Worm (Caenorhabditis elegans) whole organism, L1 larva: ENCODE measurements around the gene sde-2.
A peak's percentile ranks its signal among the peaks of the same experiment; 100 is the strongest.

Source experiments
- C16A3.4 ChIP-seq: fragments of 150-350 bp; optimal IDR thresholded peaks from 2 replicates; lab custom pipeline; 2014; ENCODE audit warnings: missing biosample characterization, missing genetic modification characterization
- F16B12.6 ChIP-seq: fragments of 150-350 bp; optimal IDR thresholded peaks from 2 replicates; lab custom pipeline; 2014; ENCODE audit warnings: missing biosample characterization, missing genetic modification characterization
- Y116A8C.19 ChIP-seq: sonication (generic microtip); optimal IDR thresholded peaks from 2 replicates; lab custom pipeline; 2016; ENCODE audit warnings: missing compliant biosample characterization, missing genetic modification characterization, borderline replicate concordance
- aha-1 ChIP-seq: fragments of 150-350 bp; optimal IDR thresholded peaks from 2 replicates; lab custom pipeline; 2014; ENCODE audit warnings: missing biosample characterization, missing genetic modification characterization
- blmp-1 ChIP-seq: fragments of 150-350 bp; optimal IDR thresholded peaks from 2 replicates; lab custom pipeline; 2014; ENCODE audit warnings: missing biosample characterization, missing genetic modification characterization
- ceh-63 ChIP-seq: fragments of 200-800 bp; sonication (Bioruptor generic); optimal IDR thresholded peaks from 2 replicates; lab custom pipeline; 2018; ENCODE audit warnings: mild to moderate bottlenecking, missing genetic modification characterization, missing compliant biosample characterization
- dpl-1 ChIP-seq, 3 experiments: fragments of 150-350 bp in 2 of 3; sonication (generic microtip) in 1 of 3; optimal IDR thresholded peaks; 2 replicates each; lab custom pipeline; 2014 to 2017; ENCODE audit warnings: missing biosample characterization in 3 of 3, missing genetic modification characterization in 3 of 3, missing genetic modification reagents in 3 of 3
- dsc-1 ChIP-seq: sonication (generic microtip); optimal IDR thresholded peaks from 2 replicates; lab custom pipeline; 2016; ENCODE audit warnings: mild to moderate bottlenecking, missing genetic modification characterization, missing compliant biosample characterization
- efl-1 ChIP-seq, 4 experiments: fragments of 150-350 bp; optimal IDR thresholded peaks in 3 of 4; peaks in 1 of 4; 1 replicate in 1 of 4; 2 replicates in 3 of 4; lab custom pipeline; 2014; ENCODE audit warnings: missing biosample characterization in 2 of 4, missing genetic modification characterization in 2 of 4, missing genetic modification reagents in 2 of 4
- egl-13 ChIP-seq: sonication (generic microtip); optimal IDR thresholded peaks from 2 replicates; lab custom pipeline; 2016; ENCODE audit warnings: missing genotype, missing genetic modification reagents, missing genetic modification characterization, missing compliant biosample characterization
- elt-2 ChIP-seq: sonication (generic microtip); optimal IDR thresholded peaks from 2 replicates; lab custom pipeline; 2016; ENCODE audit warnings: missing genetic modification characterization, mild to moderate bottlenecking, inconsistent platforms, missing compliant biosample characterization, missing genetic modification reagents
- elt-3 ChIP-seq, 6 experiments: fragments of 150-350 bp in 1 of 6; sonication (generic microtip); optimal IDR thresholded peaks; 2 replicates each; lab custom pipeline; 2017 to 2018; ENCODE audit warnings: missing biosample characterization in 6 of 6, missing genetic modification characterization in 6 of 6, inconsistent platforms in 1 of 6
- fkh-4 ChIP-seq: sonication (generic microtip); optimal IDR thresholded peaks from 2 replicates; lab custom pipeline; 2016; ENCODE audit warnings: missing compliant biosample characterization, missing genetic modification characterization, borderline replicate concordance
- grh-1 ChIP-seq: fragments of 200-800 bp; sonication (Bioruptor generic); IDR thresholded peaks from 2 replicates; pipeline ENCODE4 v1.3.6; 2022; ENCODE audit warnings: missing genetic modification reagents, missing genetic modification characterization, missing compliant biosample characterization
- irx-1 ChIP-seq: sonication (generic microtip); optimal IDR thresholded peaks from 2 replicates; lab custom pipeline; 2016; ENCODE audit warnings: missing genetic modification characterization, missing compliant biosample characterization
- isw-1 ChIP-seq: fragments of 200-800 bp; sonication (Bioruptor generic); IDR thresholded peaks from 2 replicates; pipeline ENCODE4 v1.3.6; 2022; ENCODE audit warnings: missing genetic modification characterization, missing compliant biosample characterization
- lin-13 ChIP-seq: fragments of 150-350 bp; optimal IDR thresholded peaks from 2 replicates; lab custom pipeline; 2014; ENCODE audit warnings: missing biosample characterization, missing genetic modification reagents, missing genetic modification characterization
- lin-14 ChIP-seq: fragments of 200-800 bp; sonication (Bioruptor generic); optimal IDR thresholded peaks from 2 replicates; lab custom pipeline; 2018; ENCODE audit warnings: mild to moderate bottlenecking, missing genetic modification characterization, moderate library complexity, missing compliant biosample characterization
- lin-15B ChIP-seq: fragments of 150-350 bp; sonication (generic microtip); optimal IDR thresholded peaks from 3 replicates; lab custom pipeline; 2014; ENCODE audit warnings: missing biosample characterization, missing genetic modification characterization
- lin-35 ChIP-seq, 2 experiments: fragments of 150-350 bp; optimal IDR thresholded peaks; 2 replicates each; lab custom pipeline; 2014; ENCODE audit warnings: missing biosample characterization in 2 of 2, missing genetic modification characterization in 2 of 2, missing genetic modification reagents in 2 of 2
- lir-3 ChIP-seq: sonication (generic microtip); optimal IDR thresholded peaks from 2 replicates; lab custom pipeline; 2016; ENCODE audit warnings: mild to moderate bottlenecking, missing genetic modification characterization, moderate library complexity, missing compliant biosample characterization; ENCODE audit not compliant: poor library complexity
- lsy-2 ChIP-seq, 2 experiments: fragments of 150-350 bp; optimal IDR thresholded peaks; 2 replicates each; lab custom pipeline; 2014; ENCODE audit warnings: missing biosample characterization in 2 of 2, missing genetic modification characterization in 2 of 2
- mab-9 ChIP-seq: fragments of 200-800 bp; sonication (Bioruptor generic); IDR thresholded peaks from 2 replicates; pipeline ENCODE4 v1.3.6; 2022; ENCODE audit warnings: missing genetic modification reagents, missing genetic modification characterization, missing compliant biosample characterization
- mdl-1 ChIP-seq, 2 experiments: fragments of 150-350 bp; optimal IDR thresholded peaks; 2 replicates each; lab custom pipeline; 2014 to 2017; ENCODE audit warnings: missing biosample characterization in 2 of 2, missing genetic modification characterization in 2 of 2, inconsistent platforms in 1 of 2
- mep-1 ChIP-seq: fragments of 150-350 bp; optimal IDR thresholded peaks from 2 replicates; lab custom pipeline; 2014; ENCODE audit warnings: missing biosample characterization, missing genetic modification characterization
- nhr-12 ChIP-seq: sonication (generic microtip); optimal IDR thresholded peaks from 2 replicates; lab custom pipeline; 2017; ENCODE audit warnings: missing biosample characterization, missing genetic modification characterization
- nhr-19 ChIP-seq: fragments of 200-800 bp; sonication (Bioruptor generic); conservative IDR thresholded peaks from 2 replicates; pipeline ENCODE4 v1.3.6; 2022; ENCODE audit warnings: missing genetic modification characterization, missing compliant biosample characterization
- nhr-20 ChIP-seq: sonication (generic microtip); optimal IDR thresholded peaks from 2 replicates; lab custom pipeline; 2016; ENCODE audit warnings: mild to moderate bottlenecking, missing genetic modification characterization, missing compliant biosample characterization
- nhr-28 ChIP-seq: fragments of 150-350 bp; optimal IDR thresholded peaks from 2 replicates; lab custom pipeline; 2014; ENCODE audit warnings: missing biosample characterization, missing genetic modification characterization
- nhr-71 ChIP-seq: sonication (generic microtip); optimal IDR thresholded peaks from 2 replicates; lab custom pipeline; 2016; ENCODE audit warnings: mild to moderate bottlenecking, missing genetic modification characterization, moderate library complexity, missing compliant biosample characterization
- nhr-76 ChIP-seq: sonication (generic microtip); optimal IDR thresholded peaks from 2 replicates; lab custom pipeline; 2017; ENCODE audit warnings: missing biosample characterization, missing genetic modification characterization
- nhr-84 ChIP-seq: sonication (generic microtip); optimal IDR thresholded peaks from 2 replicates; lab custom pipeline; 2017; ENCODE audit warnings: missing biosample characterization, missing genetic modification characterization
- nhr-85 ChIP-seq: sonication (generic microtip); peaks from one replicate; lab custom pipeline; 2016; ENCODE audit warnings: missing genetic modification characterization, inconsistent platforms, missing compliant biosample characterization
- nhr-90 ChIP-seq: sonication (generic microtip); optimal IDR thresholded peaks from 2 replicates; lab custom pipeline; 2016; ENCODE audit warnings: mild to moderate bottlenecking, missing genetic modification characterization, missing compliant biosample characterization; ENCODE audit not compliant: poor library complexity
- pag-3 ChIP-seq: sonication (generic microtip); optimal IDR thresholded peaks from 2 replicates; lab custom pipeline; 2017; ENCODE audit warnings: missing genetic modification characterization, mild to moderate bottlenecking, missing compliant biosample characterization, antibody characterized with exemption, borderline replicate concordance; ENCODE audit not compliant: insufficient read depth
- rnt-1 ChIP-seq: sonication (generic microtip); optimal IDR thresholded peaks from 2 replicates; lab custom pipeline; 2016; ENCODE audit warnings: mild to moderate bottlenecking, missing genetic modification characterization, moderate library complexity, missing compliant biosample characterization
- skn-1 ChIP-seq: fragments of 150-350 bp; optimal IDR thresholded peaks from 2 replicates; lab custom pipeline; 2014; ENCODE audit warnings: missing biosample characterization, missing genetic modification characterization
- snpc-4 ChIP-seq: fragments of 150-350 bp; optimal IDR thresholded peaks from 2 replicates; lab custom pipeline; 2014; ENCODE audit warnings: missing biosample characterization, missing genetic modification characterization
- snu-23 ChIP-seq: sonication (generic microtip); optimal IDR thresholded peaks from 2 replicates; lab custom pipeline; 2016; ENCODE audit warnings: missing genetic modification characterization, missing compliant biosample characterization
- sox-4 ChIP-seq: sonication (generic microtip); optimal IDR thresholded peaks from 2 replicates; lab custom pipeline; 2016; ENCODE audit warnings: missing genetic modification characterization, missing compliant biosample characterization
- sup-37 ChIP-seq: fragments of 200-800 bp; sonication (Bioruptor generic); optimal IDR thresholded peaks from 2 replicates; lab custom pipeline; 2018; ENCODE audit warnings: mild to moderate bottlenecking, missing genetic modification characterization, missing compliant biosample characterization
- swsn-7 ChIP-seq: sonication (generic microtip); optimal IDR thresholded peaks from 2 replicates; lab custom pipeline; 2016; ENCODE audit warnings: missing genetic modification characterization, missing compliant biosample characterization
- tbx-2 ChIP-seq: sonication (generic microtip); optimal IDR thresholded peaks from 2 replicates; lab custom pipeline; 2016; ENCODE audit warnings: missing genetic modification characterization, missing compliant biosample characterization
- tlp-1 ChIP-seq: fragments of 150-350 bp; optimal IDR thresholded peaks from 2 replicates; lab custom pipeline; 2014; ENCODE audit warnings: missing biosample characterization, missing genetic modification characterization
- zag-1 ChIP-seq: fragments of 150-350 bp; optimal IDR thresholded peaks from 2 replicates; lab custom pipeline; 2014; ENCODE audit warnings: missing biosample characterization, missing genetic modification characterization
- zip-4 ChIP-seq: fragments of 200-800 bp; sonication (Bioruptor generic); optimal IDR thresholded peaks from 2 replicates; lab custom pipeline; 2018; ENCODE audit warnings: mild to moderate bottlenecking, missing genetic modification characterization, moderate library complexity, missing compliant biosample characterization
- ztf-11 ChIP-seq, 2 experiments: sonication (generic microtip); optimal IDR thresholded peaks; 2 replicates each; lab custom pipeline; 2016 to 2017; ENCODE audit warnings: missing genetic modification characterization in 2 of 2, missing biosample characterization in 1 of 2, missing compliant biosample characterization in 1 of 2

The sde-2 gene

ce11 chrV:13660660-13661325, 33.4 kb downstream of the sde-2 start, which contains the start of gene letm-1:
Gene letm-1, plus strand, starts transcription at chrV:13661257.
- TF ChIP-seq lin-35 (GFP tag; optimal IDR thresholded peaks at IDR 0.05; lab: Kevin White, UChicago), result peak; percentile 17 to 54
- TF ChIP-seq elt-2 (tag; lab: Kevin White, UChicago), result peak; percentile 2
- TF ChIP-seq pag-3 (tag; lab: Kevin White, UChicago), result no peak
- no peak for TF ChIP-seq nhr-90 (tag; lab: Kevin White, UChicago)
- TF ChIP-seq lin-14, result peak; percentile 50
- TF ChIP-seq dpl-1 (GFP tag; optimal IDR thresholded peaks at IDR 0.05; lab: Kevin White, UChicago), result peak in 2 of 3 experiments; percentile 9 to 38
- TF ChIP-seq zag-1 (tag; lab: Kevin White, UChicago), result no peak
- TF ChIP-seq zip-4 (GFP tag; lab: Kevin White, UChicago), result peak; percentile 40
- no peak for TF ChIP-seq rnt-1 (tag; lab: Kevin White, UChicago)
- peak; percentile 39 for TF ChIP-seq snu-23 (GFP tag; lab: Kevin White, UChicago)
- TF ChIP-seq nhr-20 (tag; lab: Kevin White, UChicago), result peak; percentile 52
- peak; percentile 48 for TF ChIP-seq C16A3.4 (tag; lab: Kevin White, UChicago)
- peak; percentile 17 for TF ChIP-seq blmp-1 (tag; lab: Kevin White, UChicago)
- TF ChIP-seq tlp-1 (tag; lab: Kevin White, UChicago), result no peak
- no peak for TF ChIP-seq ztf-11 (tag; optimal IDR thresholded peaks at IDR 0.05; lab: Kevin White, UChicago)
- TF ChIP-seq nhr-71, result peak; percentile 67
- peak; percentile 46 for TF ChIP-seq nhr-19
- TF ChIP-seq lsy-2 (tag; optimal IDR thresholded peaks at IDR 0.05; lab: Kevin White, UChicago), result peak in 1 of 2 experiments; percentile 12
- no peak for TF ChIP-seq aha-1 (tag; lab: Kevin White, UChicago)
- no peak for TF ChIP-seq sox-4
- TF ChIP-seq mdl-1 (tag; optimal IDR thresholded peaks at IDR 0.05; lab: Kevin White, UChicago), result peak in 1 of 2 experiments; percentile 48
- TF ChIP-seq sup-37 (GFP tag; lab: Kevin White, UChicago), result no peak
- no peak for TF ChIP-seq nhr-76
- TF ChIP-seq nhr-85 (tag; lab: Kevin White, UChicago), result peak; percentile 76
- peak in 1 of 6 experiments; percentile 12 for TF ChIP-seq elt-3 (tag; optimal IDR thresholded peaks at IDR 0.05; lab: Kevin White, UChicago)

ce11 chrV:13664340-13664916, 37.1 kb downstream of the sde-2 start:
- peak in 1 of 2 experiments; percentile 25 for TF ChIP-seq lsy-2 (tag; optimal IDR thresholded peaks at IDR 0.05; lab: Kevin White, UChicago)
- TF ChIP-seq snpc-4 (tag; lab: Kevin White, UChicago), result no peak
- no peak for TF ChIP-seq nhr-20 (tag; lab: Kevin White, UChicago)
- no peak for TF ChIP-seq lin-13 (GFP tag; lab: Kevin White, UChicago)
- TF ChIP-seq dsc-1 (tag; lab: Kevin White, UChicago), result no peak
- no peak for TF ChIP-seq mab-9
- TF ChIP-seq lin-15B (tag; lab: Kevin White, UChicago), result peak; percentile 3
- no peak for TF ChIP-seq irx-1 (tag; lab: Kevin White, UChicago)
- no peak for TF ChIP-seq nhr-28 (tag; lab: Kevin White, UChicago)
- TF ChIP-seq blmp-1 (tag; lab: Kevin White, UChicago), result no peak
- no peak for TF ChIP-seq ceh-63 (GFP tag; lab: Kevin White, UChicago)
- no peak for TF ChIP-seq nhr-84 (tag; lab: Kevin White, UChicago)
- TF ChIP-seq mep-1, result no peak
- TF ChIP-seq swsn-7 (tag; lab: Kevin White, UChicago), result peak; percentile 3
- TF ChIP-seq sox-4, result no peak
- no peak for TF ChIP-seq fkh-4 (tag; lab: Kevin White, UChicago)
- TF ChIP-seq nhr-12, result no peak
- TF ChIP-seq egl-13, result no peak
- TF ChIP-seq tbx-2, result peak; percentile 7
- peak; percentile 54 to 65 for TF ChIP-seq efl-1 (optimal IDR thresholded peaks at IDR 0.05; lab: Kevin White, UChicago)
- peak; percentile 61 to 96 for TF ChIP-seq efl-1 (GFP tag; optimal IDR thresholded peaks at IDR 0.05 in 1 of 2; lab: Kevin White, UChicago)
- peak; percentile 26 for TF ChIP-seq rnt-1 (tag; lab: Kevin White, UChicago)
- no peak for TF ChIP-seq F16B12.6 (tag; lab: Kevin White, UChicago)
- TF ChIP-seq grh-1 (GFP tag; lab: Robert Waterston, UW), result no peak
- peak; percentile 36 for TF ChIP-seq nhr-90 (tag; lab: Kevin White, UChicago)
- no peak for TF ChIP-seq lir-3
- no peak for TF ChIP-seq Y116A8C.19 (tag; lab: Kevin White, UChicago)
- no peak for TF ChIP-seq skn-1 (tag; lab: Kevin White, UChicago)
- TF ChIP-seq isw-1 (GFP tag; lab: Robert Waterston, UW), result no peak
- peak; percentile 45 to 67 for TF ChIP-seq lin-35 (GFP tag; optimal IDR thresholded peaks at IDR 0.05; lab: Kevin White, UChicago)
- peak; percentile 48 for TF ChIP-seq nhr-71
